Worm (Caenorhabditis elegans): ENCODE results near the gene F28F9.3.

The F28F9.3 gene

DNA sequence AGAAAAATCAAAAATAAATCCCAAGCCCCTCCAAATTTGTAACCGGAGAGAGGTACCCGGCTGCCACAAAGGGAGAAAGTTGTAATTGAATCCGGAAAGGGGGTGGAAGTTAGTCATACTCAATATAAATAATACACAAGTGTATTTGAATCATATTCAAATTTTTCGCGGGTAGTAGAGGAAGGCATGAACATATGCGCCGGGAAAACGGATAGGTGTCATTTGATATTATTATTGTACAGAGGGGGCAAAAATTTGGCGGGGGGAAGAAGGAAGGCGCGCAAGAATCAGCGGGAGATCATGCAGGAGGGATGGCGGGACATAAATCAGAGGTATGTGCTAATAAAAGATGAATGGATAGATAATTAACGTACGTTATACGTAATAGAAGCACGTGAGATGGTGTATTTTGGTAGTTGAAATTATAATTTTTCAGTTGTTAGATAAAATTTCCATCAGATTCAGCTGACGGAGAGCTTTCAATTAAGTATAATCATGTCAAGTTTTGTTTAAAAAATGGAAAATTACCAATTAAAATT is at the start of gene F28F9.3:
Gene F28F9.3 (plus strand): TSS at position 301 of the 539 bp plus-strand sequence.
- TF ChIP-seq mab-5 (tag; optimal IDR thresholded peaks at IDR 0.05) (no peak), skn-1 (tag; optimal IDR thresholded peaks at IDR 0.05) (no peak), nhr-12 (tag; optimal IDR thresholded peaks at IDR 0.05) (no peak), ama-1 (optimal IDR thresholded peaks at IDR 0.05) (no peak), mbf-1 (tag; optimal IDR thresholded peaks at IDR 0.05) (no peak), lin-11 (tag; optimal IDR thresholded peaks at IDR 0.05) (no peak), ztf-11 (tag; optimal IDR thresholded peaks at IDR 0.05) (no peak), lin-39 (tag; optimal IDR thresholded peaks at IDR 0.05) (no peak), nhr-6 (tag; optimal IDR thresholded peaks at IDR 0.05) (no peak), nhr-23 (tag; optimal IDR thresholded peaks at IDR 0.05) (no peak), alr-1 (tag; optimal IDR thresholded peaks at IDR 0.05) (no peak), nhr-11 (tag; optimal IDR thresholded peaks at IDR 0.05) (no peak), elt-1 (tag; optimal IDR thresholded peaks at IDR 0.05) (no peak), lsy-2 (tag; optimal IDR thresholded peaks at IDR 0.05) (no peak), nhr-129 (tag; optimal IDR thresholded peaks at IDR 0.05) (no peak)

DNA sequence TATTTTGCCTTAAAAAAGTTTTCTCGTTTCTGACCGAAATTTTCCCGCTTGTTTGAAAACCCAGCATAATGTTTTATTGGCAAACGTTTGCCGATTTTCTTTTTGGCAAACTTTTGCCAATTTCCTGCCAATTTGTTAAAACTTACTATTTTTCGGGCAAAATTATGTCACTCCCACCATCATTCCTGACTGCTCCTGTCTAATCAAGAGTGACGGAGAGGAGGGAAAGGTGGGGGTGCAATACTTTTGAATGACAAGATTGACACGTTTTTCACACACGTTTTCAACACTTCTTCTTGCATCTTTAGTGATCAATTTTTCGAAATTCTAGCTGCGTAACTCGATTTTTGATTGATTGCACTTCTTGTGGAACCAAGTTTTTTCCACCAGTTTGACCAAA is 45.2 kb upstream of the F28F9.3 start:
- TF ChIP-seq lin-11 (tag; optimal IDR thresholded peaks at IDR 0.05), result no peak
- TF ChIP-seq ztf-11 (tag; optimal IDR thresholded peaks at IDR 0.05), result no peak
- TF ChIP-seq gmeb-1 (tag; optimal IDR thresholded peaks at IDR 0.05), result no peak
- no peak for TF ChIP-seq crh-2 (tag; optimal IDR thresholded peaks at IDR 0.05)
- no peak for TF ChIP-seq skn-1 (tag; optimal IDR thresholded peaks at IDR 0.05)
- no peak for TF ChIP-seq ztf-4 (tag; optimal IDR thresholded peaks at IDR 0.05)
- TF ChIP-seq ceh-16 (tag; optimal IDR thresholded peaks at IDR 0.05), result no peak
- TF ChIP-seq unc-39 (tag; optimal IDR thresholded peaks at IDR 0.05), result no peak

DNA sequence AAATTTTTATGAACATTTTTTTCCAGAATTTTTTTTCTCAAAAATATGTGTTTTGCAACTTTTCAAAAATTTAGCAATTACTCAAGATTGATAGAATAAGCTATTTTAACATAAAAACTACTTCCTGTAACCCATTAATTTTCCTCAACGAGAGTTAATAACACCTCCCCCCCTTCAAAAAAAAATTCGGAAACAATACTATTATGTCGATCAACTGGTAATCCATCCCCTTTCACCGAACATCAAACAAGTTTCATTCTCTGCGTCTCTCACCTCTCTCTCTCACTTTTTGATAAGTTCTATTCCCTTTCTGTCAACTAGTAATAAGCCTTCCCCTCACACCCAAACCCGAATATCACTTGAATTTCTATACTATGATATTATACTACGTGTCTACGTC is 42.8 kb upstream of the F28F9.3 start, which contains the start of gene glct-6:
Gene glct-6 (plus strand): TSS at position 301 of the 400 bp plus-strand sequence.
- no peak for TF ChIP-seq sma-3 (GFP tag; optimal IDR thresholded peaks at IDR 0.05)
- TF ChIP-seq C34F6.9 (tag; optimal IDR thresholded peaks at IDR 0.05), result no peak
- no peak for TF ChIP-seq blmp-1 (tag; optimal IDR thresholded peaks at IDR 0.05; ENCODE audit: insufficient read depth)
- no peak for TF ChIP-seq ceh-82 (tag; optimal IDR thresholded peaks at IDR 0.05)
- TF ChIP-seq lsy-2 (tag; optimal IDR thresholded peaks at IDR 0.05), result no peak
- TF ChIP-seq nhr-129 (tag; optimal IDR thresholded peaks at IDR 0.05), result no peak
- no peak for TF ChIP-seq unc-55 (GFP tag; optimal IDR thresholded peaks at IDR 0.05)
- TF ChIP-seq crh-2 (tag; optimal IDR thresholded peaks at IDR 0.05), result no peak
- TF ChIP-seq unc-62 (GFP tag; optimal IDR thresholded peaks at IDR 0.05), result no peak
- no peak for TF ChIP-seq mab-5 (tag; optimal IDR thresholded peaks at IDR 0.05)
- TF ChIP-seq dmd-4 (tag; optimal IDR thresholded peaks at IDR 0.05), result no peak
- TF ChIP-seq nhr-10 (tag; optimal IDR thresholded peaks at IDR 0.05), result no peak
- no peak for TF ChIP-seq nhr-11 (tag; optimal IDR thresholded peaks at IDR 0.05)

DNA sequence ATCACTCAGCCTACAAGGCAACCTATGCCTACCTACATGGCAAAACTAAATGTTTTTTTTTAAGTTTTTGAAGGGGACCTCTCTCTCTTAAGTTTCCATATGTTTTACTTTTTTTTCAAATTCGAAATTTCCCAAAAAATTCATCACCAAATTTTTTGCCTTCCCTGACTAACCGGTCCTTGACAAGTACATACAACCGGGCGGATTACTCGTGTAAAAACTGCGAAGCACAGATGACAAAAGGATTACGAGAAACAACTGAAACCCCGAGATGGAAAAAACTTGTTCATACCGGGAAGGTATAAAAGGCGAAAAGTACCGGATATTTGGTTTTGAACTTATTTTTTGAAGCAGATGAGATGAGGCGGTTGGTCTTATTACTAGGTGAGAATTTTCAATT is 32.3 kb upstream of the F28F9.3 start, which contains the start of gene K09B3.1:
Gene K09B3.1 (plus strand): TSS at position 301 of the 400 bp plus-strand sequence.
- TF ChIP-seq R02D3.7 (tag; optimal IDR thresholded peaks at IDR 0.05), result no peak
- no peak for TF ChIP-seq ztf-4 (tag; optimal IDR thresholded peaks at IDR 0.05)
- TF ChIP-seq nhr-25 (tag; optimal IDR thresholded peaks at IDR 0.05), result no peak

DNA sequence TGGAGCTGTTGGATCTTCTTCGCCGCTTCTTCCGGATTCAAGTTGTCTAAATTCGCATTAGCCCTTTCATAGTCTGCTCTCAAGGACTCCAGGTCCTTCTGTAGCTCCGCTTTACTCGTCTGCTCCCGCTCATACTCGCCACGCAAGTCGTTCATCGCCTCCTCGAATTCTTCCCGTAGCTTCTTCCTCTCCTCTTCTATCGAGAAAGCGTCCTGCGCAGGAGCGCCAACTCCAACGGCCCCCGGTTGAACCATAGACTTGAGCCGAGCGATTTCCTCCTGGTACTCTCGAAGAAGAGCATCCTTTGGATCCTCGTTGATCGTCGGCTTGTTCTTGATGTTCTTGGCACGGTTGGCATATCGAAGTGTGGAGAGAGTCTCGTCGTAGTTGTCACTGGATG is 29.2 kb upstream of the F28F9.3 start:
- TF ChIP-seq ztf-11 (tag; optimal IDR thresholded peaks at IDR 0.05) (no peak), elt-3 (tag; optimal IDR thresholded peaks at IDR 0.05) (no peak), elt-1 (tag; optimal IDR thresholded peaks at IDR 0.05) (no peak)

DNA sequence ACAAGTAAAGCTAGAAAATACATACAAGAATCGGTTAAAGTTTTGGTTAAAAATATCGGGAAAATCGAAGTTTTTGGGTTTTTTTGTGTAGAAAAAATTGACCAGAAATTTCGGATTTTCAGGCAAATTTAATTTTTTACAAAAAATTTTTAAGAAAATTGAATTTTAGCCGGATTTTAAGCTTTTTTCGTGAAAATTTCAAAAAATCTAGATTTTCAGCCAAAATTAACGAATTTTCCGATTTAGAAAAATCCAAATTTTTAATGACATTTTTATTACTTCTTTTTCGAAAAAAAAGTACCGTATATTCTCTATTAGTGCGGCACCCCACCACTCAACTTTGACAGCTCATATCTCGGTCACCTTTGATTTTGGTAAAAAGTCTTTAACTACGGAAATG is 25.7 kb upstream of the F28F9.3 start, which contains the start of gene osm-3:
Gene osm-3 (minus strand): TSS at position 101 of the 400 bp plus-strand sequence.
- no peak for TF ChIP-seq ztf-1 (GFP tag; conservative IDR thresholded peaks at IDR 0.05)
- TF ChIP-seq sem-4 (tag; optimal IDR thresholded peaks at IDR 0.05), result no peak
- TF ChIP-seq elt-1 (tag; optimal IDR thresholded peaks at IDR 0.05), result no peak
- TF ChIP-seq elt-3 (tag; optimal IDR thresholded peaks at IDR 0.05), result no peak
- TF ChIP-seq ama-1 (optimal IDR thresholded peaks at IDR 0.05), result no peak
- TF ChIP-seq skn-1 (tag; optimal IDR thresholded peaks at IDR 0.05), result no peak
- no peak for TF ChIP-seq ceh-16 (tag; optimal IDR thresholded peaks at IDR 0.05)
- no peak for TF ChIP-seq ZK546.5 (tag; optimal IDR thresholded peaks at IDR 0.05)
- TF ChIP-seq lin-39 (tag; optimal IDR thresholded peaks at IDR 0.05), result no peak
- no peak for TF ChIP-seq blmp-1 (tag; optimal IDR thresholded peaks at IDR 0.05; ENCODE audit: insufficient read depth)
- TF ChIP-seq R02D3.7 (tag; optimal IDR thresholded peaks at IDR 0.05), result no peak
- no peak for TF ChIP-seq F13H6.1 (tag; optimal IDR thresholded peaks at IDR 0.05)
- no peak for TF ChIP-seq nhr-6 (tag; optimal IDR thresholded peaks at IDR 0.05)
- no peak for TF ChIP-seq ztf-4 (tag; optimal IDR thresholded peaks at IDR 0.05)
- no peak for TF ChIP-seq mdl-1 (tag; optimal IDR thresholded peaks at IDR 0.05)
- no peak for TF ChIP-seq nhr-77 (tag; optimal IDR thresholded peaks at IDR 0.05)
- TF ChIP-seq nhr-21 (tag; optimal IDR thresholded peaks at IDR 0.05), result no peak
- TF ChIP-seq peb-1 (tag; optimal IDR thresholded peaks at IDR 0.05), result no peak
- TF ChIP-seq nhr-129 (tag; optimal IDR thresholded peaks at IDR 0.05), result no peak
